Fruit fly (Drosophila melanogaster): Measurements from ENCODE around the gene Sh.

Gene Sh

DNA sequence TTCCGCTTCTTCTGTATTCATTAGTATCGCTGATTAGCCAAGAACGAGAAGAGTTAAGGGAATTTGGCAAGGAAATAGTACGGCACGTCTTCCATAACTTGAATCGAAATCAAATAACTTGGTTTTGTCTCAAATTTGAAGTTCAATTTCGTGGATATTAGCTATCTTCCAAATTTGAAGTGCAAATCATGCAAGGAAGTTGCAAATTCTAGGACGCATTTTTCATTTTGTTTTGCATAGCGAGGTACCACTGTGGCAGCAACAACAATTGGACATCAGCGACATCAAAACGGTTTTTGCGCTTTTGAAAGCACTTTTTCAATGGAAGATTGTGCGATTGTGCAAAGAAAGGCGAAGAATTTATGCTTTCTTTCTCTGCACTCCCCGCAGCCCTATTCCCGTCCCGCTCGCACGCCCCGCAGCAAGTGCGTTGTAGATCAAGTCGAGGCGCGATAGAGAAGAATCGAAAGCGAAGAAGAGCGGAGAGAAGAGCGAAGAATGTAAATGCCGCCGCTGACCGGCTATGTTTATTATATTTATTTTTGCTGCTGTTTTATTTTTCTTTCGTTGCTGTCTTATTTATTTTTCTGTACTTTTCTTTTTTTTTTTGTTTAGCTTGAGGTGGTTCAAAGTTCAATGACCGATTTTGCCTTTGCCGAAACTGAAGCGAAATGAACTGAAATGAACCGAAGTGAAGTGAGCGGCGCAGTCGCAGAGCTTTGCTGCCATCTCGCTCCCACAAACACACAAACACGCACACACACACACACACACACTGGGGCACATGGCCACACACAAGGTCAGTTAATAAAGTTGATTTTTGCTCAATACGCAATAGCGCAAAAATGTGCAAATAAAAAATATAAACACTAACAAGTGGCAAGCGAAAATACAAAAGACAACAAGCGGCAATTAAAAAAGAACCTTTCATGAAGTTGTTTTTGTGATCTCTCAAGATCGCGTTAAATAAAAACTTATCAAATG is 181.6 kb downstream of the Sh start (continued):
- no peak for TF ChIP-seq CG9797 (GFP tag; optimal IDR thresholded peaks at IDR 0.05)
- TF ChIP-seq CG8281 (tag; optimal IDR thresholded peaks at IDR 0.05), result no peak
- TF ChIP-seq scrt (GFP tag; optimal IDR thresholded peaks at IDR 0.05), result peak; percentile 33
- peak; percentile 48 for TF ChIP-seq D19B (GFP tag; optimal IDR thresholded peaks at IDR 0.05)
- no peak for TF ChIP-seq z (GFP tag; IDR thresholded peaks at IDR 0.05)
- peak; percentile 17 for TF ChIP-seq CG13296 (GFP tag; optimal IDR thresholded peaks at IDR 0.05)
- 0 out of 2 replicates have a peak, but pooled peaks have one; percentile 20 for TF ChIP-seq CG14014 (GFP tag; IDR thresholded peaks at IDR 0.05)
- TF ChIP-seq nmo (GFP tag; optimal IDR thresholded peaks at IDR 0.05), result peak; percentile 16
- TF ChIP-seq jing (GFP tag; optimal IDR thresholded peaks at IDR 0.05), result no peak
- TF ChIP-seq CG10543 (GFP tag; optimal IDR thresholded peaks at IDR 0.05), result peak; percentile 14
- TF ChIP-seq nom (GFP tag; optimal IDR thresholded peaks at IDR 0.05), result peak; percentile 71
- TF ChIP-seq CG6272 (GFP tag; IDR thresholded peaks at IDR 0.05), result peak; percentile 14; the same call in 1 of the 2 replicates
- TF ChIP-seq CG11247 (GFP tag; IDR thresholded peaks at IDR 0.05), result peak; percentile 44; the same call in 1 of the 2 replicates
- 0 out of 2 replicates have a peak, but pooled peaks have one; percentile 8 for TF ChIP-seq onecut (GFP tag; IDR thresholded peaks at IDR 0.05)
- TF ChIP-seq crc (GFP tag; optimal IDR thresholded peaks at IDR 0.05), result peak; percentile 30
- peak; percentile 1 for TF ChIP-seq ftz-f1 (GFP tag; optimal IDR thresholded peaks at IDR 0.05)
- TF ChIP-seq Hmx (GFP tag; optimal IDR thresholded peaks at IDR 0.05), result peak; percentile 52
- TF ChIP-seq BtbVII (GFP tag; optimal IDR thresholded peaks at IDR 0.05), result peak; percentile 6
- TF ChIP-seq CG4424 (GFP tag; optimal IDR thresholded peaks at IDR 0.05), result peak; percentile 33
- TF ChIP-seq her (GFP tag; optimal IDR thresholded peaks at IDR 0.05), result peak; percentile 54
- peak; percentile 47; the same call in 1 of the 2 replicates for TF ChIP-seq seq (GFP tag; IDR thresholded peaks at IDR 0.05)
- TF ChIP-seq Nf-YB (GFP tag; optimal IDR thresholded peaks at IDR 0.05), result no peak
- peak; percentile 62 for TF ChIP-seq CG3995 (GFP tag; optimal IDR thresholded peaks at IDR 0.05)
- 0 out of 2 replicates have a peak, but pooled peaks have one; percentile 20 for TF ChIP-seq ssp (GFP tag; IDR thresholded peaks at IDR 0.05)
- peak; percentile 66 for TF ChIP-seq gem (tag; optimal IDR thresholded peaks at IDR 0.05)
- TF ChIP-seq CG8924 (tag; optimal IDR thresholded peaks at IDR 0.05), result peak; percentile 21
- peak; percentile 51 for TF ChIP-seq emc (GFP tag; optimal IDR thresholded peaks at IDR 0.05)
- TF ChIP-seq chif (GFP tag; optimal IDR thresholded peaks at IDR 0.05), result peak in 1 of 2 experiments; percentile 15
- peak; percentile 44 for TF ChIP-seq CG13775 (GFP tag; optimal IDR thresholded peaks at IDR 0.05)
- TF ChIP-seq Rx (GFP tag; IDR thresholded peaks at IDR 0.05), result peak; percentile 39; the same call in 1 of the 2 replicates
- TF ChIP-seq Ets97D (GFP tag; optimal IDR thresholded peaks at IDR 0.05), result no peak
- peak; percentile 88 for TF ChIP-seq grau (tag; optimal IDR thresholded peaks at IDR 0.05)
- TF ChIP-seq dmrt99B (tag; optimal IDR thresholded peaks at IDR 0.05), result peak; percentile 59
- TF ChIP-seq sens (GFP tag), result peak; percentile 55
- TF ChIP-seq CG13624 (GFP tag; optimal IDR thresholded peaks at IDR 0.05), result peak; percentile 57
- TF ChIP-seq HHEX (GFP tag; optimal IDR thresholded peaks at IDR 0.05), result peak; percentile 5
- no peak for TF ChIP-seq B-H2 (GFP tag; optimal IDR thresholded peaks at IDR 0.05)
- peak; percentile 36 for TF ChIP-seq CG9727 (GFP tag; optimal IDR thresholded peaks at IDR 0.05)
- TF ChIP-seq CG9215 (GFP tag; IDR thresholded peaks at IDR 0.05), result peak; percentile 52
- TF ChIP-seq CG9609 (GFP tag; optimal IDR thresholded peaks at IDR 0.05), result peak; percentile 66
- TF ChIP-seq Oli (tag; optimal IDR thresholded peaks at IDR 0.05), result peak; percentile 62
- TF ChIP-seq dpn (GFP tag; optimal IDR thresholded peaks at IDR 0.05), result peak; percentile 49 to 62
- TF ChIP-seq Atf6 (GFP tag; IDR thresholded peaks at IDR 0.05), result peak; percentile 61; the same call in 1 of the 2 replicates
- peak; percentile 47; the same call in 1 of the 3 replicates for TF ChIP-seq ken (GFP tag; IDR thresholded peaks at IDR 0.05)
- peak; percentile 28 for TF ChIP-seq Atf-2 (GFP tag; optimal IDR thresholded peaks at IDR 0.05)
- TF ChIP-seq grn (GFP tag; optimal IDR thresholded peaks at IDR 0.05), result no peak
- TF ChIP-seq MESR4 (GFP tag; optimal IDR thresholded peaks at IDR 0.05), result no peak
- peak; percentile 25 for TF ChIP-seq CG15514 (GFP tag; optimal IDR thresholded peaks at IDR 0.05)

Data from whole organism, embryonic.